Worm (Caenorhabditis elegans) whole organism, L4 larva: ENCODE results near the gene str-158.

Source experiments
- F10B5.3 ChIP-seq: sonication (generic microtip); optimal IDR thresholded peaks from 2 replicates; lab custom pipeline; 2016; ENCODE audit warnings: mild to moderate bottlenecking, missing genetic modification characterization, missing compliant biosample characterization
- F44E2.7 ChIP-seq: fragments of 200-800 bp; sonication (Bioruptor generic); IDR thresholded peaks from 2 replicates; pipeline ENCODE4 v2.1.2; 2022; ENCODE audit warnings: missing genetic modification characterization, missing compliant biosample characterization
- F49E8.2 ChIP-seq: sonication (generic microtip); optimal IDR thresholded peaks from 2 replicates; lab custom pipeline; 2016; ENCODE audit warnings: missing compliant biosample characterization, mild to moderate bottlenecking, missing genetic modification characterization, borderline replicate concordance
- R02D3.7 ChIP-seq: fragments of 150-350 bp; sonication (generic microtip); optimal IDR thresholded peaks from 3 replicates; lab custom pipeline; 2014; ENCODE audit warnings: missing biosample characterization, missing genetic modification characterization
- Y5F2A.4 ChIP-seq: fragments of 200-800 bp; sonication (Bioruptor generic); optimal IDR thresholded peaks from 2 replicates; lab custom pipeline; 2018; ENCODE audit warnings: mild to moderate bottlenecking, missing genetic modification characterization, missing compliant biosample characterization
- Y75B8A.6 ChIP-seq: fragments of 200-800 bp; sonication (Bioruptor generic); IDR thresholded peaks from 2 replicates; pipeline ENCODE4 v1.3.6; 2022; ENCODE audit warnings: missing genetic modification reagents, missing genetic modification characterization, missing compliant biosample characterization
- ZK546.5 ChIP-seq, 2 experiments: sonication (generic microtip); optimal IDR thresholded peaks; 2 replicates each; lab custom pipeline; 2017; ENCODE audit warnings: missing biosample characterization in 2 of 2, missing genetic modification characterization in 2 of 2
- aha-1 ChIP-seq: fragments of 150-350 bp; peaks from one replicate; lab custom pipeline; 2014; ENCODE audit warnings: missing biosample characterization, missing genetic modification characterization
- ceh-20 ChIP-seq: fragments of 200-800 bp; sonication (Bioruptor generic); IDR thresholded peaks from 2 replicates; pipeline ENCODE4 v1.3.6; 2022; ENCODE audit warnings: missing genetic modification reagents, missing genetic modification characterization, missing compliant biosample characterization
- ceh-28 ChIP-seq: fragments of 150-350 bp; optimal IDR thresholded peaks from 2 replicates; lab custom pipeline; 2014; ENCODE audit warnings: missing biosample characterization, missing genetic modification reagents, missing genetic modification characterization
- ceh-44 ChIP-seq: fragments of 200-800 bp; sonication (Bioruptor generic); IDR thresholded peaks from 2 replicates; pipeline ENCODE4 v1.3.6; 2022; ENCODE audit warnings: missing genetic modification reagents, missing genetic modification characterization, missing compliant biosample characterization
- ceh-82 ChIP-seq: sonication (generic microtip); optimal IDR thresholded peaks from 2 replicates; lab custom pipeline; 2017; ENCODE audit warnings: missing biosample characterization, missing genetic modification characterization
- ces-1 ChIP-seq: fragments of 150-350 bp; sonication (generic microtip); optimal IDR thresholded peaks from 4 replicates; lab custom pipeline; 2014; ENCODE audit warnings: missing biosample characterization, missing genetic modification reagents, missing genetic modification characterization
- cey-2 ChIP-seq: sonication (generic microtip); optimal IDR thresholded peaks from 3 replicates; lab custom pipeline; 2017; ENCODE audit warnings: missing genetic modification characterization, mild to moderate bottlenecking, missing compliant biosample characterization, antibody characterized with exemption, borderline replicate concordance; ENCODE audit not compliant: insufficient read depth
- daf-12 ChIP-seq: fragments of 150-350 bp; optimal IDR thresholded peaks from 2 replicates; lab custom pipeline; 2014; ENCODE audit warnings: missing biosample characterization, missing genetic modification reagents, missing genetic modification characterization
- daf-19 ChIP-seq: fragments of 200-800 bp; sonication (Bioruptor generic); conservative IDR thresholded peaks from 2 replicates; pipeline ENCODE4 v1.3.6; 2022; ENCODE audit warnings: missing genetic modification characterization, missing compliant biosample characterization
- dmd-6 ChIP-seq: fragments of 200-800 bp; sonication (Bioruptor generic); IDR thresholded peaks from 2 replicates; pipeline ENCODE4 v1.3.6; 2022; ENCODE audit warnings: missing genetic modification reagents, missing genetic modification characterization, missing compliant biosample characterization
- dmd-9 ChIP-seq: fragments of 200-800 bp; sonication (Bioruptor generic); IDR thresholded peaks from 2 replicates; pipeline ENCODE4 v1.3.6; 2022; ENCODE audit warnings: missing genetic modification reagents, missing genetic modification characterization, missing compliant biosample characterization
- dpl-1 ChIP-seq: fragments of 150-350 bp; optimal IDR thresholded peaks from 2 replicates; lab custom pipeline; 2014; ENCODE audit warnings: missing biosample characterization, missing genetic modification reagents, missing genetic modification characterization
- fos-1 ChIP-seq: fragments of 150-350 bp; optimal IDR thresholded peaks from 2 replicates; lab custom pipeline; 2014; ENCODE audit warnings: missing biosample characterization, missing genetic modification characterization
- gei-8 ChIP-seq: fragments of 200-800 bp; sonication (Bioruptor generic); optimal IDR thresholded peaks from 2 replicates; lab custom pipeline; 2018; ENCODE audit warnings: mild to moderate bottlenecking, missing genetic modification characterization, missing compliant biosample characterization
- jun-1 ChIP-seq: fragments of 150-350 bp; optimal IDR thresholded peaks from 2 replicates; lab custom pipeline; 2014; ENCODE audit warnings: missing biosample characterization, missing genetic modification reagents, missing genetic modification characterization
- lim-7 ChIP-seq: fragments of 200-800 bp; sonication (Bioruptor generic); IDR thresholded peaks from 2 replicates; pipeline ENCODE4 v1.3.6; 2022; ENCODE audit warnings: missing genetic modification characterization, missing compliant biosample characterization
- lin-29 ChIP-seq: fragments of 200-800 bp; sonication (Bioruptor generic); IDR thresholded peaks from 2 replicates; pipeline ENCODE4 v1.3.6; 2022; ENCODE audit warnings: missing genetic modification reagents, missing genetic modification characterization, missing compliant biosample characterization
- lin-38 ChIP-seq: fragments of 200-800 bp; sonication (Bioruptor generic); IDR thresholded peaks from 2 replicates; pipeline ENCODE4 v1.3.6; 2022; ENCODE audit warnings: missing genetic modification reagents, missing genetic modification characterization, missing compliant biosample characterization
- mdt-29 ChIP-seq: fragments of 200-800 bp; sonication (Bioruptor generic); IDR thresholded peaks from 2 replicates; pipeline ENCODE4 v1.3.6; 2022; ENCODE audit warnings: missing genetic modification reagents, missing genetic modification characterization, missing compliant biosample characterization
- mes-2 ChIP-seq: sonication (generic microtip); optimal IDR thresholded peaks from 2 replicates; lab custom pipeline; 2016; ENCODE audit warnings: missing genotype, mild to moderate bottlenecking, missing genetic modification characterization, missing compliant biosample characterization; ENCODE audit not compliant: poor library complexity, severe bottlenecking
- mxl-2 ChIP-seq: fragments of 200-800 bp; sonication (Bioruptor generic); conservative IDR thresholded peaks from 2 replicates; pipeline ENCODE4 v1.3.6; 2022; ENCODE audit warnings: missing genetic modification reagents, missing genetic modification characterization, missing compliant biosample characterization
- nhr-25 ChIP-seq: sonication (generic microtip); optimal IDR thresholded peaks from 2 replicates; lab custom pipeline; 2017; ENCODE audit warnings: missing genetic modification characterization, mild to moderate bottlenecking, missing compliant biosample characterization, antibody characterized with exemption, moderate library complexity, borderline replicate concordance; ENCODE audit not compliant: insufficient read depth
- nhr-41 ChIP-seq: fragments of 200-800 bp; sonication (Bioruptor generic); IDR thresholded peaks from 2 replicates; pipeline ENCODE4 v1.3.6; 2022; ENCODE audit warnings: missing genetic modification reagents, missing genetic modification characterization, missing compliant biosample characterization
- nhr-48 ChIP-seq: sonication (generic microtip); optimal IDR thresholded peaks from 2 replicates; lab custom pipeline; 2016; ENCODE audit warnings: mild to moderate bottlenecking, missing genetic modification characterization, missing compliant biosample characterization
- nhr-6 ChIP-seq: fragments of 150-350 bp; optimal IDR thresholded peaks from 2 replicates; lab custom pipeline; 2014; ENCODE audit warnings: missing biosample characterization, missing genetic modification characterization
- nhr-77 ChIP-seq: fragments of 150-350 bp; optimal IDR thresholded peaks from 2 replicates; lab custom pipeline; 2014; ENCODE audit warnings: missing biosample characterization, missing genetic modification characterization
- pha-4 ChIP-seq, 2 experiments: fragments of 150-350 bp in 1 of 2; fragments of 200-800 bp in 1 of 2; sonication (Bioruptor generic) in 1 of 2; IDR thresholded peaks in 1 of 2; optimal IDR thresholded peaks in 1 of 2; 2 replicates each; pipeline versions ENCODE4 v1.3.6 to Lab custom; 2014 to 2022; ENCODE audit warnings: missing genetic modification characterization in 2 of 2, missing genetic modification reagents in 2 of 2, missing biosample characterization in 1 of 2, missing compliant biosample characterization in 1 of 2
- pqm-1 ChIP-seq: sonication (generic microtip); optimal IDR thresholded peaks from 2 replicates; lab custom pipeline; 2017; ENCODE audit warnings: missing biosample characterization, missing genetic modification characterization
- saeg-2 ChIP-seq: fragments of 200-800 bp; sonication (Bioruptor generic); IDR thresholded peaks from 2 replicates; pipeline ENCODE4 v1.3.6; 2022; ENCODE audit warnings: missing genetic modification reagents, missing genetic modification characterization, missing compliant biosample characterization
- skn-1 ChIP-seq: fragments of 150-350 bp; optimal IDR thresholded peaks from 2 replicates; lab custom pipeline; 2014; ENCODE audit warnings: missing biosample characterization, missing genetic modification characterization
- snpc-1.2 ChIP-seq: fragments of 200-800 bp; sonication (Bioruptor generic); IDR thresholded peaks from 2 replicates; pipeline ENCODE4 v1.3.6; 2022; ENCODE audit warnings: missing genetic modification reagents, missing genetic modification characterization, missing compliant biosample characterization
- tra-1 ChIP-seq: fragments of 200-800 bp; sonication (Bioruptor generic); IDR thresholded peaks from 2 replicates; pipeline ENCODE4 v1.3.6; 2022; ENCODE audit warnings: missing genetic modification reagents, missing genetic modification characterization, missing compliant biosample characterization
- ztf-7 ChIP-seq: fragments of 150-350 bp; optimal IDR thresholded peaks from 2 replicates; lab custom pipeline; 2014; ENCODE audit warnings: missing biosample characterization, missing genetic modification characterization

str-158 gene

DNA sequence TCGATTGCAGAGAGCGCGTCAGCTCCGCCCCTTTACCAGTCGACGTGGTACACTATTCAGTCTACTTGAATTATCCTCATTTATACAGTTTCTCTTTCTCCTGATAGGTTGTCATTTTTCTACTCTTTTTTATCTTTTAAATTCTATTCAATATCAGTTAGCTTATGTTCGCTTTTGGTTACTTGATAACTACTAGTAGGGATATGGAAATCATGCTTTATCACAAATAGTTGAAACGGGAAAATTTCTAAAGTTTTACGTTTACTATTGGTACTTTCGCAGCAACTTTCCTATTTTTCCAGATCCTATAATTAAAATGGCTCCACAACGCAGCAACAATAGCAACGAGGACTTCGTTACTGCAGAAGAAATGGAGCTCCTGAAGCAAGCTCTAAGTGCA, 28.3 kb upstream of the str-158 start, which contains the start of gene sgnh-1:
TSS of gene sgnh-1 (plus strand) at position 301 of the 400 bp plus-strand sequence.
- TF ChIP-seq daf-19 (GFP tag; lab: Robert Waterston, UW) (no peak), daf-12 (tag; lab: Kevin White, UChicago) (no peak), dmd-9 (GFP tag; lab: Robert Waterston, UW) (no peak), Y75B8A.6 (GFP tag; lab: Robert Waterston, UW) (no peak), F44E2.7 (GFP tag; lab: Robert Waterston, UW) (no peak), ceh-82 (no peak), pha-4 (GFP tag; IDR thresholded peaks at IDR 0.05; lab: Robert Waterston, UW) (no peak), pha-4 (tag; optimal IDR thresholded peaks at IDR 0.05; lab: Kevin White, UChicago) (no peak), lim-7 (GFP tag; lab: Robert Waterston, UW) (no peak), lin-29 (GFP tag; lab: Robert Waterston, UW) (no peak), gei-8 (GFP tag; lab: Kevin White, UChicago) (no peak), ces-1 (no peak), ceh-20 (no peak), F49E8.2 (tag; lab: Kevin White, UChicago) (no peak), skn-1 (tag; lab: Kevin White, UChicago) (no peak)
- TF ChIP-seq, all 104 proteins: peak for 0

DNA sequence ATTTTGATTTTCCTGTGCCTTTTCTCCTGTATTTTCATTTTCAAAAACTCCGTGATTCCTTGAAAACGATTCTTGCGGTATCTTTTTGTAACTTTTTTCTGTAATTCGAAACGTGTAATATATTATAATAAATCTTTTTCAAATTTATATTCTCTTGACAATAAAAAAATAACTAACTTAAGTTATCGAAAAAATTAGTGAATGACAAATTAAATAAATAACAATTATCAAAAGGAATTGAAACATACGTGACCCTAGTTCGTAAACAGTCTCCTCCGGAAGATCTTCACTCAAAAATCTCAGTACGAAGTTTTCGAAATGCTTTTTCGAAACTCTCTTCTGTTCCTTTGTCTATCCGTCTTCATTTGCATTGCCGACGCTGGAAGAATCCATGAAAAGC, 27.3 kb upstream of the str-158 start, which contains the start of gene T08B6.9:
TSS of gene T08B6.9 (plus strand) at position 301 of the 400 bp plus-strand sequence.
- TF ChIP-seq nhr-77 (no peak), nhr-6 (no peak), cey-2 (tag; lab: Kevin White, UChicago) (no peak), Y5F2A.4 (GFP tag; lab: Kevin White, UChicago) (no peak), nhr-41 (no peak), mxl-2 (GFP tag; lab: Robert Waterston, UW) (no peak), daf-19 (GFP tag; lab: Robert Waterston, UW) (no peak), pha-4 (GFP tag; IDR thresholded peaks at IDR 0.05; lab: Robert Waterston, UW) (no peak), pha-4 (tag; optimal IDR thresholded peaks at IDR 0.05; lab: Kevin White, UChicago) (no peak), tra-1 (no peak), F44E2.7 (GFP tag; lab: Robert Waterston, UW) (no peak), jun-1 (tag; lab: Kevin White, UChicago) (no peak), dpl-1 (no peak)

DNA sequence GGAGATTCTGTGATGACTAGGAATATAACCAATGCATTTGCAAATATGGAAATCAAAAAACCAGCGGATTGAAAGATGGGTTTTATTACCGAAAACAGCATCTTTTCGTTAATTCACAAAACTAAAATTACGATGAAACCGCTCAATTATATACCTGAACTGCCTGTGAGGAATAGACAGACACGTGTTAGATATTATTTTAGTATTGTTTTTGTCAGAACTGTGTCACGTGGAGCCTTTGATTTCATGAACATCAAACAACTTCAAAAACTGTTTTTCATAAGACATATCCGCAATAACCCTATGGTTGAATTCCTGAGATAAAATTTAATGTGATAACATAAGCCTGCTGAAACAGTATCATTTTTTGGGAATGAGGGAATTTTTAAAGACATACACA, 13.9 kb upstream of the str-158 start, which contains the start of gene str-161:
TSS of gene str-161 (minus strand) at position 101 of the 400 bp plus-strand sequence.
- peak; percentile 52 for TF ChIP-seq aha-1 (tag; lab: Kevin White, UChicago)
- no peak for TF ChIP-seq lin-38 (GFP tag; lab: Robert Waterston, UW)
- TF ChIP-seq mdt-29 (GFP tag; lab: Robert Waterston, UW): no peak
- TF ChIP-seq saeg-2 (GFP tag; lab: Robert Waterston, UW): no peak
- no peak for TF ChIP-seq F10B5.3 (tag; lab: Kevin White, UChicago)
- no peak for TF ChIP-seq snpc-1.2 (GFP tag; lab: Robert Waterston, UW)
- no peak for TF ChIP-seq nhr-48
- no peak for TF ChIP-seq tra-1
- TF ChIP-seq, all 104 proteins: peak for 1

DNA sequence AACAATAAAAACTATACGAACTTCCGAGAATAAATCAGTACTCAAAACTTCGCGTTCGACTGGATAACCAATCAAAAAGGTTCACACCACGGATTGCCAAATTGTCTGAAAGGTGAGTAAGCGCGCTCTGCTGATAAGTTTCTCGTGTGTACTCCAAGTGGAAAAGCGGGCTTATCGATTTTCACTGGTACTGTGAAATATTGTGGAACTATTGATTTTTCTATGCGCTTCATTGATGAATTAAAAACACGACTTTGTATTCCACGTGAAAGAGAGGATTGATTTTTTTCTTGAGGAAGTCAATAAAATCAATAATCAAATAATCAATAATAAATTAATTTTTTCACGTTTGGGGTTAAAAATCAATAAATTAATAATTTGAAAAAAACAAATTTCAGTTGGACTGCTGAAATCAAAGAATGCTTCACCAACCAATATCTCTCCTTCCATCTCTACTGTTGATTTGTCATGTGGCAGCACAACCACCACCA, 12.2 kb upstream of the str-158 start, which contains the start of gene T08B6.4:
TSS of gene T08B6.4 (plus strand) at position 51 of the 491 bp plus-strand sequence.
- TF ChIP-seq nhr-48 (no peak), aha-1 (tag; lab: Kevin White, UChicago) (peak; percentile 12), ceh-44 (GFP tag; lab: Robert Waterston, UW) (no peak), mes-2 (no peak), ces-1 (no peak), Y75B8A.6 (GFP tag; lab: Robert Waterston, UW) (no peak), dmd-6 (GFP tag; lab: Robert Waterston, UW) (no peak), nhr-25 (no peak), R02D3.7 (no peak), ceh-28 (tag; lab: Kevin White, UChicago) (peak; percentile 87), pqm-1 (tag; lab: Kevin White, UChicago) (no peak), ZK546.5 (tag; optimal IDR thresholded peaks at IDR 0.05; lab: Kevin White, UChicago) (no peak), ztf-7 (tag; lab: Kevin White, UChicago) (no peak), fos-1 (tag; lab: Kevin White, UChicago) (no peak), saeg-2 (GFP tag; lab: Robert Waterston, UW) (no peak)
- TF ChIP-seq, all 104 proteins: peak for 2
